Worm (Caenorhabditis elegans) whole organism, young adult: ENCODE measurements around the gene C36E8.4.

Experiments
- F10E7.11 ChIP-seq: sonication (generic microtip); optimal IDR thresholded peaks from 2 replicates; lab custom pipeline; 2017; ENCODE audit warnings: mild to moderate bottlenecking, missing genetic modification characterization, moderate library complexity, missing compliant biosample characterization
- F22D6.2 ChIP-seq: sonication (generic microtip); optimal IDR thresholded peaks from 2 replicates; lab custom pipeline; 2016; ENCODE audit warnings: mild to moderate bottlenecking, missing genetic modification characterization, missing compliant biosample characterization
- F33H1.4 ChIP-seq: fragments of 200-800 bp; sonication (Bioruptor generic); IDR thresholded peaks from 2 replicates; pipeline ENCODE4 v1.3.6; 2022; ENCODE audit warnings: missing genetic modification reagents, missing genetic modification characterization, missing compliant biosample characterization
- F49E8.2 ChIP-seq: sonication (generic microtip); optimal IDR thresholded peaks from 3 replicates; lab custom pipeline; 2017; ENCODE audit warnings: missing genetic modification characterization, mild to moderate bottlenecking, missing compliant biosample characterization, antibody characterized with exemption, moderate library complexity; ENCODE audit not compliant: insufficient read depth
- F55B11.4 ChIP-seq: sonication (generic microtip); optimal IDR thresholded peaks from 2 replicates; lab custom pipeline; 2016; ENCODE audit warnings: missing compliant biosample characterization, missing genetic modification characterization, borderline replicate concordance; ENCODE audit not compliant: insufficient read depth
- K11D2.4 ChIP-seq: fragments of 200-800 bp; sonication (Bioruptor generic); IDR thresholded peaks from 2 replicates; pipeline ENCODE4 v1.3.6; 2022; ENCODE audit warnings: missing genetic modification reagents, missing genetic modification characterization, missing compliant biosample characterization
- Y53F4B.3 ChIP-seq: fragments of 200-800 bp; sonication (Bioruptor generic); IDR thresholded peaks from 2 replicates; pipeline ENCODE4 v1.3.6; 2022; ENCODE audit warnings: missing genetic modification reagents, missing genetic modification characterization, missing compliant biosample characterization
- Y95B8A.8 ChIP-seq: fragments of 200-800 bp; sonication (Bioruptor generic); IDR thresholded peaks from 2 replicates; pipeline ENCODE4 v1.3.6; 2022; ENCODE audit warnings: missing genetic modification reagents, missing genetic modification characterization, missing compliant biosample characterization
- aptf-2 ChIP-seq: fragments of 200-800 bp; sonication (Bioruptor generic); conservative IDR thresholded peaks from 2 replicates; pipeline ENCODE4 v1.3.6; 2022; ENCODE audit warnings: missing genetic modification reagents, missing genetic modification characterization, missing compliant biosample characterization
- atf-7 ChIP-seq: sonication (generic microtip); optimal IDR thresholded peaks from 2 replicates; lab custom pipeline; 2017; ENCODE audit warnings: mild to moderate bottlenecking, missing genetic modification characterization, missing compliant biosample characterization
- attf-5 ChIP-seq: fragments of 200-800 bp; sonication (Bioruptor generic); optimal IDR thresholded peaks from 2 replicates; lab custom pipeline; 2018; ENCODE audit warnings: mild to moderate bottlenecking, missing genetic modification characterization, missing compliant biosample characterization
- ceh-27 ChIP-seq: fragments of 200-800 bp; sonication (Bioruptor generic); optimal IDR thresholded peaks from 2 replicates; lab custom pipeline; 2018; ENCODE audit warnings: mild to moderate bottlenecking, missing genetic modification characterization, moderate library complexity, missing compliant biosample characterization
- ceh-40 ChIP-seq: fragments of 200-800 bp; sonication (Bioruptor generic); IDR thresholded peaks from 2 replicates; pipeline ENCODE4 v1.3.6; 2022; ENCODE audit warnings: missing genetic modification characterization, missing compliant biosample characterization
- dpff-1 ChIP-seq: sonication (generic microtip); optimal IDR thresholded peaks from 2 replicates; lab custom pipeline; 2017; ENCODE audit warnings: mild to moderate bottlenecking, missing genetic modification characterization, missing compliant biosample characterization
- efl-1 ChIP-seq: fragments of 150-350 bp; optimal IDR thresholded peaks from 2 replicates; lab custom pipeline; 2014; ENCODE audit warnings: missing biosample characterization, missing genetic modification reagents, missing genetic modification characterization
- ekl-4 ChIP-seq: fragments of 200-800 bp; sonication (Bioruptor generic); IDR thresholded peaks from 2 replicates; pipeline ENCODE4 v1.3.6; 2022; ENCODE audit warnings: missing genetic modification reagents, missing genetic modification characterization, missing compliant biosample characterization
- fkh-3 ChIP-seq: sonication (generic microtip); optimal IDR thresholded peaks from 2 replicates; lab custom pipeline; 2016; ENCODE audit warnings: mild to moderate bottlenecking, missing genetic modification characterization, missing compliant biosample characterization
- hlh-12 ChIP-seq: sonication (generic microtip); optimal IDR thresholded peaks from 2 replicates; lab custom pipeline; 2016; ENCODE audit warnings: missing genetic modification characterization, missing compliant biosample characterization
- let-607 ChIP-seq, 2 experiments: fragments of 200-800 bp in 1 of 2; sonication (Bioruptor generic) in 1 of 2; sonication (generic microtip) in 1 of 2; optimal IDR thresholded peaks; 2 replicates each; lab custom pipeline; 2016 to 2018; ENCODE audit warnings: mild to moderate bottlenecking in 2 of 2, missing compliant biosample characterization in 2 of 2, missing genetic modification characterization in 2 of 2, moderate library complexity in 2 of 2, missing genotype in 1 of 2
- lin-40 ChIP-seq: sonication (generic microtip); optimal IDR thresholded peaks from 2 replicates; lab custom pipeline; 2016; ENCODE audit warnings: missing genetic modification characterization, mild to moderate bottlenecking, missing compliant biosample characterization, missing genotype, missing genetic modification reagents
- lsl-1 ChIP-seq: fragments of 200-800 bp; sonication (Bioruptor generic); optimal IDR thresholded peaks from 2 replicates; lab custom pipeline; 2018; ENCODE audit warnings: mild to moderate bottlenecking, missing genetic modification characterization, moderate library complexity, missing compliant biosample characterization
- lsy-27 ChIP-seq: sonication (generic microtip); optimal IDR thresholded peaks from 2 replicates; lab custom pipeline; 2017; ENCODE audit warnings: missing genetic modification characterization, mild to moderate bottlenecking, missing compliant biosample characterization, antibody characterized with exemption, missing genotype, borderline replicate concordance; ENCODE audit not compliant: insufficient read depth
- madf-10 ChIP-seq: sonication (generic microtip); optimal IDR thresholded peaks from 2 replicates; lab custom pipeline; 2016; ENCODE audit warnings: mild to moderate bottlenecking, missing genetic modification characterization, missing compliant biosample characterization
- mel-28 ChIP-seq: sonication (generic microtip); optimal IDR thresholded peaks from 2 replicates; lab custom pipeline; 2016; ENCODE audit warnings: borderline replicate concordance, mild to moderate bottlenecking, missing genetic modification characterization, missing compliant biosample characterization
- mxl-1 ChIP-seq: sonication (generic microtip); optimal IDR thresholded peaks from 2 replicates; lab custom pipeline; 2016; ENCODE audit warnings: missing genetic modification characterization, missing compliant biosample characterization
- nfya-2 ChIP-seq: fragments of 200-800 bp; sonication (Bioruptor generic); IDR thresholded peaks from 2 replicates; pipeline ENCODE4 v1.3.6; 2022; ENCODE audit warnings: missing genetic modification reagents, missing genetic modification characterization, missing compliant biosample characterization
- nfyb-1 ChIP-seq: fragments of 200-800 bp; sonication (Bioruptor generic); IDR thresholded peaks from 2 replicates; pipeline ENCODE4 v1.3.6; 2022; ENCODE audit warnings: missing genetic modification reagents, missing genetic modification characterization, missing compliant biosample characterization
- nhr-120 ChIP-seq: fragments of 200-800 bp; sonication (Bioruptor generic); IDR thresholded peaks from 2 replicates; pipeline ENCODE4 v1.3.6; 2022; ENCODE audit warnings: missing genetic modification characterization, missing compliant biosample characterization
- nhr-179 ChIP-seq: sonication (generic microtip); optimal IDR thresholded peaks from 2 replicates; lab custom pipeline; 2016; ENCODE audit warnings: mild to moderate bottlenecking, missing genetic modification characterization, missing compliant biosample characterization
- nhr-80 ChIP-seq: sonication (generic microtip); optimal IDR thresholded peaks from 2 replicates; lab custom pipeline; 2016; ENCODE audit warnings: missing genetic modification characterization, missing compliant biosample characterization
- rec-8 ChIP-seq, 2 experiments: sonication (generic microtip); optimal IDR thresholded peaks; 2 replicates each; lab custom pipeline; 2016; ENCODE audit warnings: mild to moderate bottlenecking in 2 of 2, missing genetic modification characterization in 2 of 2, missing genetic modification reagents in 2 of 2, missing genotype in 2 of 2, missing biosample characterization in 1 of 2, missing compliant biosample characterization in 1 of 2, moderate library complexity in 1 of 2
- snpc-1.1 ChIP-seq: sonication (generic microtip); optimal IDR thresholded peaks from 2 replicates; lab custom pipeline; 2017; ENCODE audit warnings: missing genetic modification characterization, mild to moderate bottlenecking, missing compliant biosample characterization, antibody characterized with exemption, moderate library complexity, missing genotype, missing genetic modification reagents; ENCODE audit not compliant: insufficient read depth
- snpc-1.3 ChIP-seq: sonication (generic microtip); optimal IDR thresholded peaks from 2 replicates; lab custom pipeline; 2017; ENCODE audit warnings: missing genetic modification characterization, mild to moderate bottlenecking, missing compliant biosample characterization, antibody characterized with exemption, moderate library complexity, missing genotype, missing genetic modification reagents; ENCODE audit not compliant: insufficient read depth
- zfh-2 ChIP-seq: fragments of 200-800 bp; sonication (Bioruptor generic); conservative IDR thresholded peaks from 2 replicates; pipeline ENCODE4 v1.3.6; 2022; ENCODE audit warnings: missing genetic modification reagents, missing genetic modification characterization, missing compliant biosample characterization
- ztf-25 ChIP-seq: fragments of 200-800 bp; sonication (Bioruptor generic); IDR thresholded peaks from 2 replicates; pipeline ENCODE4 v1.3.6; 2022; ENCODE audit warnings: missing genetic modification reagents, missing genetic modification characterization, missing compliant biosample characterization
- ztf-26 ChIP-seq: sonication (generic microtip); optimal IDR thresholded peaks from 2 replicates; lab custom pipeline; 2017; ENCODE audit warnings: missing genetic modification characterization, missing compliant biosample characterization

The C36E8.4 gene

DNA sequence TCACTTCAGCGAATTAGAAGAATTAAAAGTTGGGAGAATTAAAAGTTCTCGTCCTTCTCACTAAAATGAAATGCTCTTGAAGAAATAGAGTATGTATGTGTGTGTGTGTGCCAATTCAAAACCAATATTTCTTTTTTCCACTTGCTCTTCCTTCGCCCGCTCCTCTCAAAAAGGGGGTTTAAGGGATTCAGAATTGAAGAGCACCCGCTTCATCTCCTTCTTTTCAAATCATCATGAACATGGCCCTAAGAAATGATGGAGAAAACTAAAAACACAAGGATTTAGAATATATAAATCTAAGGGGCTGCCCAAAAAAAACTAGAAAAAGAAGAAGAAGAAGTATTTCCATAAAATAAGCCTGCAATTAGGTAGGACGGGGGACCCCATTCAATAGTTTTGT is 43.0 kb upstream of the C36E8.4 start:
- no peak for TF ChIP-seq F55B11.4
- TF ChIP-seq lin-40 (tag; lab: Kevin White, UChicago): no peak
- TF ChIP-seq F10E7.11 (tag; lab: Kevin White, UChicago): no peak
- TF ChIP-seq K11D2.4 (GFP tag; lab: Robert Waterston, UW): no peak
- TF ChIP-seq madf-10 (tag; lab: Kevin White, UChicago): no peak
- TF ChIP-seq aptf-2 (GFP tag; lab: Robert Waterston, UW): no peak
- no peak for TF ChIP-seq snpc-1.3
- TF ChIP-seq ceh-27 (GFP tag; lab: Kevin White, UChicago): no peak
- no peak for TF ChIP-seq lsy-27 (tag; lab: Kevin White, UChicago)
- no peak for TF ChIP-seq ceh-40
- no peak for TF ChIP-seq snpc-1.1 (tag; lab: Kevin White, UChicago)
- no peak for TF ChIP-seq F22D6.2

DNA sequence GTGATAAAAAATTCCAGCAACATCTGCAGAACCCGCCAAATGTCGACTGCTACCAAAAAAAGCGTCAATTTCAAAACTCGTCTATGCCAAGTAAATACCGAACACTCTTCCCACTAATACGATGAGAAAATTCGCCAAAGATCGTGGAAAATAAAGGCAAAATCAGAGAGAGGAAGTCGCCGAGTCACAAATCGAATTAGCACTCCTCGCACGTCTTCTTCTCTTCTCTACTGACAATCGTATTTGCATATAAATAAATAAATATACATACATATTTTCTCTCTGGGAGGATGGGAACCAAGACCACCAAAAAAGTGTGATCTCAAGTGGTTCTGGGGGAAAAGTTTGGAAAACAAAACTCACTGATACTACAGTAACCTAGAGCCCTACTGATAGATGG is 41.7 kb upstream of the C36E8.4 start:
- no peak for TF ChIP-seq nfya-2
- TF ChIP-seq nhr-179 (tag; lab: Kevin White, UChicago): no peak
- no peak for TF ChIP-seq mel-28 (tag; lab: Kevin White, UChicago)
- no peak for TF ChIP-seq madf-10 (tag; lab: Kevin White, UChicago)

DNA sequence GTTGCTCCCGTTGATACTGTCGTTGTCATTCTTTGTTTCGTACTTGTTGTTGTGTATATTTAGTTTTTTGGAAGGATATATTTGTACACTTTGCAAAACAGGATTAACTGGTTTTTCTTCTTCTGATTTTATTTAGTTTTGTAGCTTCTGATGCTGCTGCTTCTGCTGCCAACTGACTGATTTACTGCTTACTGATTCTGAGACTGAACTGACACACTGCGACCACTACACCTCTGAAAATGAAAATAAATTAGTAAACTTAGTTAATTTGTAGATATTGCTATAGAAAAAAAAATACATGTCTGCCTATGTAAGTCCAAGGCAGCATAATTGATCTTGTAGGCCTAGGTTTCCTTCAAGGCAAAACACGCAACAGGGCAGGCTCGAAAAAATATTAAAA is 39.4 kb upstream of the C36E8.4 start, which contains the start of gene R10E9.4:
Gene R10E9.4 (minus strand): TSS at position 101 of the 400 bp plus-strand sequence.
- TF ChIP-seq mxl-1 (tag; lab: Kevin White, UChicago) (no peak), let-607 (tag; optimal IDR thresholded peaks at IDR 0.05; lab: Kevin White, UChicago) (no peak), dpff-1 (tag; lab: Kevin White, UChicago) (no peak), atf-7 (tag; lab: Kevin White, UChicago) (no peak), rec-8 (tag; optimal IDR thresholded peaks at IDR 0.05; lab: Kevin White, UChicago) (no peak), zfh-2 (GFP tag; lab: Robert Waterston, UW) (no peak), fkh-3 (no peak), nhr-120 (GFP tag; lab: Robert Waterston, UW) (no peak), Y95B8A.8 (no peak), efl-1 (GFP tag; lab: Kevin White, UChicago) (no peak), nfya-2 (no peak), ztf-26 (tag; lab: Kevin White, UChicago) (no peak), nhr-179 (tag; lab: Kevin White, UChicago) (no peak)

DNA sequence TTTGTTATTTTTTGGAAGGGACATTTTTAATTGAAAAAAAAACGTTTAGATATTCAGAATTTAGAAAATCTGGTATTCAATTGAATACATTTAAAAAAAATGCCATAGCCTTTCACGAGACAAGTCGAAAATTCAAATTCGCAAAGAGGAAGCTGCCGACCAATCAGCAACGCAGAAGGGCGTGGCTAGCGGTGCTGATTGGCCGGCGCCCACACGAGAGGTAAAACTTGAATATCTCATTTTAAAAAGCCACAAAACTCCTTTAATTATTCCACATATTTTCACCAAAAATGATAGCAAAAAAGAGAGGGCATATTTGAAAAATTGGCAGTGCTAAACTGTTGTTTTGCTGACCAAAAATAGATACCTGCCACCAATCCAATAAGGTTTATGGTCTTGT is 37.6 kb upstream of the C36E8.4 start:
- TF ChIP-seq lsl-1 (GFP tag; lab: Kevin White, UChicago): no peak
- no peak for TF ChIP-seq attf-5
- TF ChIP-seq nfyb-1: peak; percentile 63; the same call in 1 of the 2 replicates

DNA sequence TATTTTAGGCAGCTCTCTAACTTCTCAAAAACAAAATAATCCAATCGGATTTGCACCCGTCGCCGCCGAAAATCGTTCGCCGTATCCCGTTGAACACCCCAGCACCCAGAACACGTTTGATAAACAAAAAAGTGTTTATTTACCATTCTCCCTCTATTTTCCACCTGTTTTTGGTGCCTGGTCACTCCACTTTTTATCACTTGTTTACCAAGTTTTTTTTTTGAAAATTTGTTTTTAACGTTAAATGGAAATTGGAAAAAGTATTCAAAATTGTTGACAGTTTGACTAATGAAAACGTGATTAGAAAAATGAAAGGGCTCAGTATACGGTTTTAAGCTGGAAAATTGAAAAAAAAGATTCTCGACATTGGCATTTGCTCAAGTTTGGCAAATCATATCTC is 37.1 kb upstream of the C36E8.4 start:
- TF ChIP-seq ekl-4 (GFP tag; lab: Robert Waterston, UW) (no peak), nhr-80 (no peak), F33H1.4 (GFP tag; lab: Robert Waterston, UW) (no peak), dpff-1 (tag; lab: Kevin White, UChicago) (no peak), ztf-25 (GFP tag; lab: Robert Waterston, UW) (no peak), lsy-27 (tag; lab: Kevin White, UChicago) (no peak), hlh-12 (tag; lab: Kevin White, UChicago) (no peak), atf-7 (tag; lab: Kevin White, UChicago) (no peak), Y53F4B.3 (GFP tag; lab: Robert Waterston, UW) (no peak), zfh-2 (GFP tag; lab: Robert Waterston, UW) (no peak), F49E8.2 (tag; lab: Kevin White, UChicago) (no peak)
